Worm (Caenorhabditis elegans) whole organism, L4 larva: ENCODE measurements around the gene eea-1.

Experiments
- F10B5.3 ChIP-seq: sonication (generic microtip); optimal IDR thresholded peaks from 2 replicates; lab custom pipeline; 2016; ENCODE audit warnings: mild to moderate bottlenecking, missing genetic modification characterization, missing compliant biosample characterization
- R02D3.7 ChIP-seq: fragments of 150-350 bp; sonication (generic microtip); optimal IDR thresholded peaks from 3 replicates; lab custom pipeline; 2014; ENCODE audit warnings: missing biosample characterization, missing genetic modification characterization
- T20F7.1 ChIP-seq: fragments of 200-800 bp; sonication (Bioruptor generic); optimal IDR thresholded peaks from 2 replicates; lab custom pipeline; 2018; ENCODE audit warnings: mild to moderate bottlenecking, missing genetic modification characterization, missing compliant biosample characterization
- Y75B8A.6 ChIP-seq: fragments of 200-800 bp; sonication (Bioruptor generic); IDR thresholded peaks from 2 replicates; pipeline ENCODE4 v1.3.6; 2022; ENCODE audit warnings: missing genetic modification reagents, missing genetic modification characterization, missing compliant biosample characterization
- ceh-28 ChIP-seq: fragments of 150-350 bp; optimal IDR thresholded peaks from 2 replicates; lab custom pipeline; 2014; ENCODE audit warnings: missing biosample characterization, missing genetic modification reagents, missing genetic modification characterization
- ceh-32 ChIP-seq: sonication (generic microtip); optimal IDR thresholded peaks from 2 replicates; lab custom pipeline; 2016; ENCODE audit warnings: mild to moderate bottlenecking, missing genetic modification characterization, missing compliant biosample characterization; ENCODE audit not compliant: poor library complexity
- ctbp-1 ChIP-seq: fragments of 200-800 bp; sonication (Bioruptor generic); IDR thresholded peaks from 2 replicates; pipeline ENCODE4 v1.3.6; 2022; ENCODE audit warnings: missing genetic modification reagents, missing genetic modification characterization, missing compliant biosample characterization
- dmd-6 ChIP-seq: fragments of 200-800 bp; sonication (Bioruptor generic); IDR thresholded peaks from 2 replicates; pipeline ENCODE4 v1.3.6; 2022; ENCODE audit warnings: missing genetic modification reagents, missing genetic modification characterization, missing compliant biosample characterization
- dmd-9 ChIP-seq: fragments of 200-800 bp; sonication (Bioruptor generic); IDR thresholded peaks from 2 replicates; pipeline ENCODE4 v1.3.6; 2022; ENCODE audit warnings: missing genetic modification reagents, missing genetic modification characterization, missing compliant biosample characterization
- dpl-1 ChIP-seq: fragments of 150-350 bp; optimal IDR thresholded peaks from 2 replicates; lab custom pipeline; 2014; ENCODE audit warnings: missing biosample characterization, missing genetic modification reagents, missing genetic modification characterization
- dve-1 ChIP-seq: sonication (generic microtip); optimal IDR thresholded peaks from 2 replicates; lab custom pipeline; 2017; ENCODE audit warnings: antibody characterized with exemption, mild to moderate bottlenecking, missing genetic modification characterization, missing compliant biosample characterization; ENCODE audit not compliant: insufficient read depth
- fos-1 ChIP-seq: fragments of 150-350 bp; optimal IDR thresholded peaks from 2 replicates; lab custom pipeline; 2014; ENCODE audit warnings: missing biosample characterization, missing genetic modification characterization
- hif-1 ChIP-seq, 2 experiments: sonication (generic microtip); optimal IDR thresholded peaks; 2 replicates each; lab custom pipeline; 2016 to 2017; ENCODE audit warnings: missing compliant biosample characterization in 2 of 2, missing genetic modification characterization in 2 of 2, missing genetic modification reagents in 2 of 2, missing genotype in 2 of 2, mild to moderate bottlenecking in 1 of 2
- hlh-30 ChIP-seq: sonication (generic microtip); optimal IDR thresholded peaks from 2 replicates; lab custom pipeline; 2017; ENCODE audit warnings: antibody characterized with exemption, mild to moderate bottlenecking, missing genetic modification characterization, missing compliant biosample characterization; ENCODE audit not compliant: insufficient read depth
- hmg-1.1 ChIP-seq: fragments of 200-800 bp; sonication (Bioruptor generic); IDR thresholded peaks from 2 replicates; pipeline ENCODE4 v1.3.6; 2022; ENCODE audit warnings: missing genetic modification reagents, missing genetic modification characterization, missing compliant biosample characterization
- jun-1 ChIP-seq: fragments of 150-350 bp; optimal IDR thresholded peaks from 2 replicates; lab custom pipeline; 2014; ENCODE audit warnings: missing biosample characterization, missing genetic modification reagents, missing genetic modification characterization
- lim-7 ChIP-seq: fragments of 200-800 bp; sonication (Bioruptor generic); IDR thresholded peaks from 2 replicates; pipeline ENCODE4 v1.3.6; 2022; ENCODE audit warnings: missing genetic modification characterization, missing compliant biosample characterization
- lin-1 ChIP-seq: fragments of 200-800 bp; sonication (Bioruptor generic); IDR thresholded peaks from 2 replicates; pipeline ENCODE4 v1.3.6; 2022; ENCODE audit warnings: missing genetic modification reagents, missing genetic modification characterization, missing compliant biosample characterization
- lin-13 ChIP-seq: fragments of 150-350 bp; optimal IDR thresholded peaks from 2 replicates; lab custom pipeline; 2014; ENCODE audit warnings: missing biosample characterization, missing genetic modification reagents, missing genetic modification characterization
- lin-29 ChIP-seq: fragments of 200-800 bp; sonication (Bioruptor generic); IDR thresholded peaks from 2 replicates; pipeline ENCODE4 v1.3.6; 2022; ENCODE audit warnings: missing genetic modification reagents, missing genetic modification characterization, missing compliant biosample characterization
- madf-5 ChIP-seq, 2 experiments: fragments of 200-800 bp; sonication (Bioruptor generic); IDR thresholded peaks; 2 replicates each; pipeline ENCODE4 v1.3.6; 2022; ENCODE audit warnings: missing compliant biosample characterization in 2 of 2, missing genetic modification characterization in 2 of 2
- madf-9 ChIP-seq: fragments of 200-800 bp; sonication (Bioruptor generic); conservative IDR thresholded peaks from 2 replicates; pipeline ENCODE4 v1.3.6; 2022; ENCODE audit warnings: missing genetic modification reagents, missing genetic modification characterization, missing compliant biosample characterization
- mes-2 ChIP-seq: sonication (generic microtip); optimal IDR thresholded peaks from 2 replicates; lab custom pipeline; 2016; ENCODE audit warnings: missing genotype, mild to moderate bottlenecking, missing genetic modification characterization, missing compliant biosample characterization; ENCODE audit not compliant: poor library complexity, severe bottlenecking
- nhr-10 ChIP-seq: fragments of 150-350 bp; optimal IDR thresholded peaks from 2 replicates; lab custom pipeline; 2014; ENCODE audit warnings: missing biosample characterization, missing genetic modification characterization
- nhr-41 ChIP-seq: fragments of 200-800 bp; sonication (Bioruptor generic); IDR thresholded peaks from 2 replicates; pipeline ENCODE4 v1.3.6; 2022; ENCODE audit warnings: missing genetic modification reagents, missing genetic modification characterization, missing compliant biosample characterization
- nhr-48 ChIP-seq: sonication (generic microtip); optimal IDR thresholded peaks from 2 replicates; lab custom pipeline; 2016; ENCODE audit warnings: mild to moderate bottlenecking, missing genetic modification characterization, missing compliant biosample characterization
- nhr-6 ChIP-seq: fragments of 150-350 bp; optimal IDR thresholded peaks from 2 replicates; lab custom pipeline; 2014; ENCODE audit warnings: missing biosample characterization, missing genetic modification characterization
- pha-4 ChIP-seq, 2 experiments: fragments of 150-350 bp in 1 of 2; fragments of 200-800 bp in 1 of 2; sonication (Bioruptor generic) in 1 of 2; IDR thresholded peaks in 1 of 2; optimal IDR thresholded peaks in 1 of 2; 2 replicates each; pipeline versions ENCODE4 v1.3.6 to Lab custom; 2014 to 2022; ENCODE audit warnings: missing genetic modification characterization in 2 of 2, missing genetic modification reagents in 2 of 2, missing biosample characterization in 1 of 2, missing compliant biosample characterization in 1 of 2
- php-3 ChIP-seq: fragments of 200-800 bp; sonication (Bioruptor generic); IDR thresholded peaks from 2 replicates; pipeline ENCODE4 v1.3.6; 2022; ENCODE audit warnings: missing genetic modification reagents, missing genetic modification characterization, missing compliant biosample characterization
- rbr-2 ChIP-seq: sonication (generic microtip); optimal IDR thresholded peaks from 2 replicates; lab custom pipeline; 2016; ENCODE audit warnings: missing genotype, missing genetic modification characterization, missing compliant biosample characterization
- sdz-12 ChIP-seq: fragments of 200-800 bp; sonication (Bioruptor generic); optimal IDR thresholded peaks from 2 replicates; lab custom pipeline; 2018; ENCODE audit warnings: mild to moderate bottlenecking, missing genetic modification characterization, missing compliant biosample characterization
- spr-1 ChIP-seq: sonication (generic microtip); optimal IDR thresholded peaks from 2 replicates; lab custom pipeline; 2016; ENCODE audit warnings: mild to moderate bottlenecking, missing genetic modification characterization, missing compliant biosample characterization
- tra-1 ChIP-seq: fragments of 200-800 bp; sonication (Bioruptor generic); IDR thresholded peaks from 2 replicates; pipeline ENCODE4 v1.3.6; 2022; ENCODE audit warnings: missing genetic modification reagents, missing genetic modification characterization, missing compliant biosample characterization
- zip-2 ChIP-seq: fragments of 150-350 bp; optimal IDR thresholded peaks from 2 replicates; lab custom pipeline; 2014; ENCODE audit warnings: missing biosample characterization, missing genetic modification characterization
- ztf-7 ChIP-seq: fragments of 150-350 bp; optimal IDR thresholded peaks from 2 replicates; lab custom pipeline; 2014; ENCODE audit warnings: missing biosample characterization, missing genetic modification characterization

The eea-1 gene

DNA sequence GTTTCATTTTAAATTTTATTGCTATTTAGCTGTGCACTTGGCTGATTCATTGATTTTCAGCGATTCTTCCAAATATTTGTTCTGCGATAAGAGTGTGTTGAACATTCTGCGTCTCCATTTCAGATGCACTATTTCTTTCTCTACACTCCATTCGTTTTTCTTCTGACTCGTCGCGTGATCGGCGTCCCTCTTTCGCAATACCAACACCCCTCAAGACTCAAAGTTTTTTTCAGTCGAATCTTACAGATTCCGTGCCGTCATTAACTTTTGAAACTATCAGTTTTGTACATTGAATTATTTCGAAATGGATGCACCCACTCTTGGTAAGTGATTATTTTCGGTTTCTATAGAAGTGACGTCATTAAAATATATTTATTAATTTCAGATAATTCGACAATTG lies 34.2 kb downstream of the eea-1 start, which contains the start of gene frm-10 (continued):
- TF ChIP-seq pha-4 (GFP tag; IDR thresholded peaks at IDR 0.05; lab: Robert Waterston, UW): peak; percentile 55; the same call in 1 of the 2 replicates
- TF ChIP-seq pha-4 (tag; optimal IDR thresholded peaks at IDR 0.05; lab: Kevin White, UChicago): peak; percentile 88
- peak; percentile 69; the same call in 1 of the 2 replicates for TF ChIP-seq lin-1
- no peak for TF ChIP-seq lim-7
- peak; percentile 88 for TF ChIP-seq nhr-6 (tag; lab: Kevin White, UChicago)
- 0 out of 2 replicates have a peak, but pooled peaks have one; percentile 48 for TF ChIP-seq tra-1 (GFP tag; lab: Robert Waterston, UW)
- 0 out of 2 replicates have a peak, but pooled peaks have one; percentile 31 for TF ChIP-seq Y75B8A.6 (GFP tag; lab: Robert Waterston, UW)
- TF ChIP-seq jun-1 (tag; lab: Kevin White, UChicago): peak; percentile 28
- TF ChIP-seq hif-1 (tag; optimal IDR thresholded peaks at IDR 0.05; lab: Kevin White, UChicago): peak in 1 of 2 experiments; percentile 76
- TF ChIP-seq nhr-10 (tag; lab: Kevin White, UChicago): no peak
- peak; percentile 49 for TF ChIP-seq ztf-7 (tag; lab: Kevin White, UChicago)
- peak; percentile 95 for TF ChIP-seq php-3 (GFP tag; lab: Robert Waterston, UW)

DNA sequence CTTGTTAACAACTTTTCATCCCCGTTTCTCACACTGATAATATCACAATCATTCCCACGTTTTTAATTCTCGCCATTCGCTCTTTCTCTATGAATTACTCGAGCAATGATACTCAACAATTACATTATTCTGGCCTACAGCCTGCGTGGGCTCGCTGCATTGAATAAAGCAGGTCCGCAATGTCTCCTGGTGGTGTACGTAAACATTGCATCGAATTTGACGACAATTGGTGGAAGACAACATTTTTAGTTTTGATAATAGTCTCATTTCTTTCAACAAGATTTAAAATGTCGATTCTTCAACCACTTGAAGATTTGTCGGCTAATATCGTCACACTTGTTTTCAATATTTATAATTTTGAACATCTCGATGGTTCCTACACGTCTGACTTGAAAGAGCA lies 37.8 kb downstream of the eea-1 start, which contains the start of gene bath-39:
bath-39 (plus strand) TSS at position 137 of the 400 bp plus-strand sequence.
- TF ChIP-seq nhr-6 (tag; lab: Kevin White, UChicago) (peak; percentile 19), T20F7.1 (peak; percentile 0), rbr-2 (peak; percentile 3), hlh-30 (tag; lab: Kevin White, UChicago) (peak; percentile 8), dve-1 (tag; lab: Kevin White, UChicago) (peak; percentile 8), dpl-1 (GFP tag; lab: Kevin White, UChicago) (peak; percentile 11), F10B5.3 (no peak), nhr-48 (tag; lab: Kevin White, UChicago) (no peak), ceh-32 (tag; lab: Kevin White, UChicago) (no peak), mes-2 (tag; lab: Kevin White, UChicago) (peak; percentile 53), ctbp-1 (GFP tag; lab: Robert Waterston, UW) (no peak), madf-5 (GFP tag; IDR thresholded peaks at IDR 0.05; lab: Robert Waterston, UW) (no peak), ceh-28 (tag; lab: Kevin White, UChicago) (no peak)

DNA sequence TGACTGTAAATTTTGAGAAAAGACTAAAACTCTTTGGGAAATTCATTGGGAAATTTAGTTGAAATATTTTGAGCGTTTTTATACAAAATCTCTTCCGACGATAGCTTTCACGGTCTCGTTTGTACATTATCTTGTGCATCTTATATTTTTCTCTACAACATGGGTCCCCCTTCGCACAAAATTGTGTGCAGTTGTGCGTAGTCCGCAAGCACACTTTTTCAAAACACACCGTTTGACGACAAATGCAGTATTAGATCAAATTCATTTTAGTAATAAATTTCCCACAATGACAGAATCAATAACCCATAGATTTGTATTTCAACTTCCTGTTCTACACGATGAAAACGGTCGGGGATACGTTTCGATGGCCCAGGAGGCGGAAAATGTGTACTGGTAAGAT lies 39.3 kb downstream of the eea-1 start, which contains the start of gene F25H9.2:
F25H9.2 (plus strand) TSS at position 226 of the 400 bp plus-strand sequence.
- peak; percentile 35 for TF ChIP-seq dpl-1 (GFP tag; lab: Kevin White, UChicago)
- peak; percentile 52 for TF ChIP-seq nhr-6 (tag; lab: Kevin White, UChicago)
- TF ChIP-seq sdz-12: no peak

DNA sequence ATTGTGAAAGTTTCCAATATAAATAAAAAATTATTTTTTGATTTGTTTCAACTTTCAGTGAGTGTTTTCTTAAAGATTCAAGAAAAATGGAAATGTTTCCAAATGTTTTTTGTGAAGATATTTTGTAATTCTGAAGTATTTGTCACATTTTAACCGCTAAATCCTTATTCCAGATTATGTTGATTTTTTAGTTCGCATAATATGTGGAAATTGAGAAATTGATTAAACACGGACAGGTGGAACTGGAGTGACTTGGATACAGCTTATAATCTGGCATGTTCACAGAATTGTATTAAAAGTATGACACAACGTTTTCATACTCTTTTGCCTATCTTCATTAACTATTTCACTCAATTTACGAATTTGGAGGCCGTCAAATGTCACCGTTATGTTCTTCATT lies 41.7 kb downstream of the eea-1 start, which contains the start of gene lurp-3:
lurp-3 (plus strand) TSS at position 301 of the 400 bp plus-strand sequence.
- TF ChIP-seq lin-29 (GFP tag; lab: Robert Waterston, UW): no peak
- TF ChIP-seq php-3 (GFP tag; lab: Robert Waterston, UW): no peak
- TF ChIP-seq hmg-1.1 (GFP tag; lab: Robert Waterston, UW): no peak

DNA sequence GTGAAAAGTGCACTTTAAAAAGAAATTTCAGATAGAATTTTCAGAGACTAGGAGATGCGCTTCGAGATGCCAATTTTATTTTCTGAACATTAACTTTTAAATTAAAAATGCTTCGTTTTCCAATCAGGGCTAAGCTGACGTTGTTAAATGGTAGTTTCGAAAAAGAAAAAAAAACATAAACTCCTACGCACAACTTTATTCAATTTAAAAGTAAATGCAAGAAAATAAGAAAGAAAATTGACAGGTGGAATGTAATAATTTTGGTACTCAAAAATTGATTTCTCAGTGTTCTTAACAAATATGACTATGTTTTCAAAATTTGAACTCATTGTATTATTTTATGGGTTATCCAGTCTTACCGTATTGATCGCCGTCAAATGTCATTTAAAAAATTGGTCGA lies 43.8 kb downstream of the eea-1 start, which contains the start of gene lurp-2:
lurp-2 (plus strand) TSS at position 301 of the 400 bp plus-strand sequence.
- no peak for TF ChIP-seq lin-13
- no peak for TF ChIP-seq spr-1 (tag; lab: Kevin White, UChicago)
- no peak for TF ChIP-seq nhr-41
- no peak for TF ChIP-seq nhr-6 (tag; lab: Kevin White, UChicago)
- no peak for TF ChIP-seq R02D3.7 (tag; lab: Kevin White, UChicago)
- TF ChIP-seq dmd-6 (GFP tag; lab: Robert Waterston, UW): no peak
- TF ChIP-seq madf-9: no peak
- TF ChIP-seq ztf-7 (tag; lab: Kevin White, UChicago): no peak
- TF ChIP-seq zip-2: no peak
- no peak for TF ChIP-seq fos-1 (tag; lab: Kevin White, UChicago)
- no peak for TF ChIP-seq dmd-9 (GFP tag; lab: Robert Waterston, UW)
